Fruit fly (Drosophila melanogaster) whole organism: ENCODE data around the gene CG17075.

Experiments used
- EcR ChIP-seq, 2 experiments: fragments of >200 bp; optimal IDR thresholded peaks; 2 replicates each; lab custom pipeline; 2017; ENCODE audit warnings: missing biosample characterization in 2 of 2, missing genetic modification characterization in 2 of 2, missing genetic modification reagents in 2 of 2
- psq ChIP-seq: fragments of >200 bp; optimal IDR thresholded peaks from 2 replicates; lab custom pipeline; 2017
- usp ChIP-seq: fragments of >200 bp; optimal IDR thresholded peaks from 2 replicates; lab custom pipeline; 2017; ENCODE audit warnings: missing biosample characterization, missing genetic modification characterization, mixed read lengths

DNA sequence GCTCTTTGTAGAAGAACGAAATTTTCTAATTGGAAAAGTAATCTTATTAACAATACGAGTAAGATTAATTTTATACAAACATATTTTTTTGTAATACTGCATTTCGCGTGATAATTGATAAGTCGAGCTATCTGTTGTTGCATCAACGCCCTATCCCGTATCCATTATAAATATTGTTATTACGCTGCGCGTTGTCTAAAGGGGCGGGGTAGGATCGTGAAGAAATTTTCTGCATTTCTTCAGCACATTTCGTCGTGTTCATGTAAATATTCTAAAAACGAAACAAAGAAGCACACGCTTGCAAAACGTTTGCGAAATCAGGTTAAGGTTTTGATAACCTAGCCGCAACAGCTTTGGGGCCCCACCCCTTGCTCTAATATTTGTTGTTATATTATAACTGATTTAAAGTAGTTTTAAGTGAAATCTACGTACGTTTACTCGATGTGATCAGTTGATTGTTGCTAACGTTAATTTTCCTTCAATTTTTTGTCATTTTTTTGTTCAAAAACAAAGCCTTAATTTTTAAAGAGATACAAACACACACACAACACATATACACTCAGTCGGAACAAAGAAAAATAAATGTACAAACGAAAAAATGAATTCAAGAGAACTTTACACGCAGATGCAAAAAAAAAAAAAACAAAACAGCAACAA is 36.1 kb upstream of the CG17075 start:
- TF ChIP-seq EcR (GFP tag; optimal IDR thresholded peaks at IDR 0.05; lab: Kevin White, UChicago) (no peak), usp (GFP tag; lab: Kevin White, UChicago) (no peak), psq (lab: Kevin White, UChicago) (no peak)
